Fruit fly (Drosophila melanogaster) whole organism, wandering third instar larva: ENCODE measurements around the gene CG10512.

Source experiments
- Abd-B ChIP-seq: fragments of >200 bp; optimal IDR thresholded peaks from 2 replicates; lab custom pipeline; 2017; ENCODE audit warnings: missing biosample characterization, missing genetic modification characterization
- Dfd ChIP-seq: fragments of >200 bp; optimal IDR thresholded peaks from 2 replicates; lab custom pipeline; 2017; ENCODE audit warnings: missing biosample characterization, missing genetic modification characterization
- GATAd ChIP-seq: sonication (Bioruptor generic); optimal IDR thresholded peaks from 2 replicates; lab custom pipeline; 2016; ENCODE audit warnings: missing biosample characterization, missing genetic modification characterization
- Myc ChIP-seq: fragments of >200 bp; optimal IDR thresholded peaks from 2 replicates; lab custom pipeline; 2017
- OdsH ChIP-seq: fragments of 200-800 bp; sonication (Bioruptor generic); optimal IDR thresholded peaks from 2 replicates; lab custom pipeline; 2016; ENCODE audit warnings: missing biosample characterization, mild to moderate bottlenecking, missing genetic modification characterization
- dl ChIP-seq, 2 experiments: fragments of 175-275, 200-275 bp in 1 of 2; fragments of 200-275 bp in 1 of 2; sonication (Bioruptor generic); optimal IDR thresholded peaks; lab custom pipeline; 2018; ENCODE audit warnings: mild to moderate bottlenecking in 2 of 2, missing biosample characterization in 2 of 2, missing genetic modification characterization in 2 of 2, moderate library complexity in 2 of 2; ENCODE audit not compliant: partially characterized antibody in 2 of 2, insufficient read depth in 1 of 2
- fru ChIP-seq: fragments of 200-800 bp; sonication (Bioruptor generic); optimal IDR thresholded peaks from 3 replicates; lab custom pipeline; 2016; ENCODE audit warnings: missing biosample characterization, mild to moderate bottlenecking, missing genetic modification characterization
- h ChIP-seq: fragments of 200-800 bp; sonication (Bioruptor generic); optimal IDR thresholded peaks from 3 replicates; lab custom pipeline; 2016; ENCODE audit warnings: missing biosample characterization, mild to moderate bottlenecking, missing genetic modification characterization
- psq ChIP-seq: fragments of 200-800 bp; sonication (Bioruptor generic); optimal IDR thresholded peaks from 3 replicates; lab custom pipeline; 2017; ENCODE audit warnings: missing biosample characterization, mild to moderate bottlenecking, missing genetic modification characterization, moderate library complexity
- usp ChIP-seq: fragments of >200 bp; optimal IDR thresholded peaks from 2 replicates; lab custom pipeline; 2017; ENCODE audit warnings: missing biosample characterization, missing genetic modification characterization

DNA sequence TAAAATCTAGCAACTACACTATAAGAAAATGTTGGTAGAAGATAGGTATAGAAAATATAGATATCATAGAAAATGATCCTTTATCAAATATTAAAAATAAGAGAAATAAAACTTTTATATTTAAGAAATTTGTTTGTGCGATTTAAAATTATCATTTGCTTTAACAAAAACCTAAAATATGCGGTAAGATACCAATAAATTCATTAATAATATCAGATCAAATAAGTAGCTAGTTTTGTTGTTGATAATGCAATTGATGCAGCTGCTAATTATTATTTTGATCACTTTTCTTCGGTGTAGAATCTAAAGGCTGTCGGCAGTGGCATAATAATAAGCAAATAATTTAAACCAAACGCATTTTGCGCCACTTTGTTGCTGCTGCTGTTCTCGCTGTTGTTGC lies 21.6 kb downstream of the CG10512 start:
- TF ChIP-seq h = no peak
- no peak for TF ChIP-seq Abd-B (GFP tag; lab: Kevin White, UChicago)
- no peak for TF ChIP-seq GATAd (GFP tag; lab: Kevin White, UChicago)
- no peak for TF ChIP-seq Myc (lab: Kevin White, UChicago)
- no peak for TF ChIP-seq psq
- no peak for TF ChIP-seq usp
- TF ChIP-seq dl (GFP tag; optimal IDR thresholded peaks at IDR 0.05; lab: Kevin White, UChicago; ENCODE audit: insufficient read depth in 1 of 2, partially characterized antibody in 2 of 2) = no peak
- TF ChIP-seq Dfd (GFP tag; lab: Kevin White, UChicago) = no peak
- TF ChIP-seq fru (GFP tag; lab: Kevin White, UChicago) = no peak
- no peak for TF ChIP-seq OdsH
